Worm (Caenorhabditis elegans): ENCODE measurements around the gene famp-1.

- TF ChIP-seq ceh-27 (GFP tag; optimal IDR thresholded peaks at IDR 0.05) (no peak), Y53G8AR.9 (GFP tag; conservative IDR thresholded peaks at IDR 0.05) (no peak), F52B5.7 (tag; optimal IDR thresholded peaks at IDR 0.05) (no peak), nhr-120 (GFP tag; IDR thresholded peaks at IDR 0.05) (no peak), ccch-3 (GFP tag; optimal IDR thresholded peaks at IDR 0.05) (no peak), pha-4 (tag; optimal IDR thresholded peaks at IDR 0.05) (no peak), bed-1 (GFP tag; IDR thresholded peaks at IDR 0.05) (no peak), lin-40 (tag; optimal IDR thresholded peaks at IDR 0.05) (no peak), ceh-79 (tag; optimal IDR thresholded peaks at IDR 0.05) (no peak), snpc-4 (GFP tag; optimal IDR thresholded peaks at IDR 0.05) (no peak), snpc-4 (tag; optimal IDR thresholded peaks at IDR 0.05) (no peak), tbp1 (GFP tag; optimal IDR thresholded peaks at IDR 0.05) (no peak), F57A8.1 (GFP tag; optimal IDR thresholded peaks at IDR 0.05) (no peak), K11D2.4 (GFP tag; IDR thresholded peaks at IDR 0.05) (no peak), ekl-4 (GFP tag; IDR thresholded peaks at IDR 0.05) (no peak)
Observed at ce11 chrIV:2223144-2223543, 40.3 kb downstream of the famp-1 start.
